Worm (Caenorhabditis elegans) whole organism, late embryonic: ENCODE data around the gene twk-48.

Experiments used
- K09A11.1 ChIP-seq: sonication (generic microtip); optimal IDR thresholded peaks from 2 replicates; lab custom pipeline; 2017; ENCODE audit warnings: antibody characterized with exemption, mild to moderate bottlenecking, missing genetic modification characterization, missing compliant biosample characterization; ENCODE audit not compliant: insufficient read depth
- T23F11.4 ChIP-seq: fragments of 200-800 bp; sonication (Bioruptor generic); optimal IDR thresholded peaks from 2 replicates; lab custom pipeline; 2018; ENCODE audit warnings: mild to moderate bottlenecking, missing genetic modification characterization, missing compliant biosample characterization
- ama-1 ChIP-seq: fragments of 150-350 bp; optimal IDR thresholded peaks from 2 replicates; lab custom pipeline; 2014
- ceh-2 ChIP-seq: sonication (generic microtip); optimal IDR thresholded peaks from 2 replicates; lab custom pipeline; 2016; ENCODE audit warnings: missing genotype, missing genetic modification characterization, missing compliant biosample characterization
- ceh-22 ChIP-seq: sonication (generic microtip); optimal IDR thresholded peaks from 2 replicates; lab custom pipeline; 2017; ENCODE audit warnings: missing biosample characterization, missing genetic modification characterization
- ceh-6 ChIP-seq: fragments of 200-800 bp; sonication (Bioruptor generic); optimal IDR thresholded peaks from 2 replicates; lab custom pipeline; 2018; ENCODE audit warnings: mild to moderate bottlenecking, missing genetic modification characterization, missing compliant biosample characterization
- elt-2 ChIP-seq: sonication (generic microtip); optimal IDR thresholded peaks from 2 replicates; lab custom pipeline; 2016; ENCODE audit warnings: missing genetic modification reagents, missing genetic modification characterization, missing compliant biosample characterization
- elt-4 ChIP-seq: sonication (generic microtip); optimal IDR thresholded peaks from 2 replicates; lab custom pipeline; 2016; ENCODE audit warnings: missing genetic modification characterization, missing compliant biosample characterization
- eyg-1 ChIP-seq: sonication (generic microtip); optimal IDR thresholded peaks from 2 replicates; lab custom pipeline; 2016; ENCODE audit warnings: missing genotype, missing genetic modification characterization, missing compliant biosample characterization
- fax-1 ChIP-seq: sonication (generic microtip); optimal IDR thresholded peaks from 2 replicates; lab custom pipeline; 2016; ENCODE audit warnings: missing genotype, missing genetic modification characterization, missing compliant biosample characterization
- gmeb-2 ChIP-seq: sonication (generic microtip); optimal IDR thresholded peaks from 2 replicates; lab custom pipeline; 2016; ENCODE audit warnings: missing genetic modification characterization, inconsistent platforms, missing compliant biosample characterization
- hlh-15 ChIP-seq: sonication (generic microtip); optimal IDR thresholded peaks from 2 replicates; lab custom pipeline; 2016; ENCODE audit warnings: missing genetic modification characterization, missing compliant biosample characterization
- hlh-30 ChIP-seq: sonication (generic microtip); optimal IDR thresholded peaks from 2 replicates; lab custom pipeline; 2017; ENCODE audit warnings: antibody characterized with exemption, missing genetic modification characterization, missing compliant biosample characterization; ENCODE audit not compliant: insufficient read depth
- hlh-6 ChIP-seq: sonication (generic microtip); optimal IDR thresholded peaks from 2 replicates; lab custom pipeline; 2016; ENCODE audit warnings: missing genotype, missing genetic modification characterization, missing compliant biosample characterization
- lim-6 ChIP-seq: sonication (generic microtip); optimal IDR thresholded peaks from 2 replicates; lab custom pipeline; 2016; ENCODE audit warnings: missing genetic modification characterization, missing compliant biosample characterization
- nfya-1 ChIP-seq: sonication (generic microtip); optimal IDR thresholded peaks from 2 replicates; lab custom pipeline; 2017; ENCODE audit warnings: missing genetic modification characterization, mild to moderate bottlenecking, missing compliant biosample characterization, antibody characterized with exemption, moderate library complexity
- npax-4 ChIP-seq: sonication (generic microtip); optimal IDR thresholded peaks from 2 replicates; lab custom pipeline; 2016; ENCODE audit warnings: missing genetic modification characterization, missing compliant biosample characterization
- pag-3 ChIP-seq: sonication (generic microtip); optimal IDR thresholded peaks from 2 replicates; lab custom pipeline; 2016; ENCODE audit warnings: missing compliant biosample characterization, missing genetic modification characterization, borderline replicate concordance
- pat-9 ChIP-seq: fragments of 200-800 bp; sonication (Bioruptor generic); optimal IDR thresholded peaks from 2 replicates; lab custom pipeline; 2018; ENCODE audit warnings: mild to moderate bottlenecking, missing genetic modification characterization, moderate library complexity, missing compliant biosample characterization
- pax-1 ChIP-seq: fragments of 150-350 bp; optimal IDR thresholded peaks from 2 replicates; lab custom pipeline; 2014; ENCODE audit warnings: missing biosample characterization, missing genetic modification characterization
- pha-2 ChIP-seq: sonication (generic microtip); optimal IDR thresholded peaks from 2 replicates; lab custom pipeline; 2017; ENCODE audit warnings: mild to moderate bottlenecking, missing genetic modification characterization, missing compliant biosample characterization
- pha-4 ChIP-seq: fragments of 150-350 bp; optimal IDR thresholded peaks from 2 replicates; lab custom pipeline; 2018; ENCODE audit warnings: missing biosample characterization, missing genetic modification reagents, missing genetic modification characterization
- pros-1 ChIP-seq: fragments of 150-350 bp; optimal IDR thresholded peaks from 2 replicates; lab custom pipeline; 2014; ENCODE audit warnings: missing biosample characterization, missing genetic modification reagents, missing genetic modification characterization
- ref-2 ChIP-seq: sonication (generic microtip); optimal IDR thresholded peaks from 2 replicates; lab custom pipeline; 2016; ENCODE audit warnings: missing genetic modification characterization, missing compliant biosample characterization
- rnt-1 ChIP-seq: sonication (generic microtip); optimal IDR thresholded peaks from 2 replicates; lab custom pipeline; 2016; ENCODE audit warnings: missing genetic modification characterization, missing compliant biosample characterization
- tbx-2 ChIP-seq: sonication (generic microtip); optimal IDR thresholded peaks from 2 replicates; lab custom pipeline; 2016; ENCODE audit warnings: missing genetic modification characterization, missing compliant biosample characterization
- ttx-3 ChIP-seq: sonication (generic microtip); optimal IDR thresholded peaks from 2 replicates; lab custom pipeline; 2016; ENCODE audit warnings: missing genetic modification reagents, missing genetic modification characterization, missing compliant biosample characterization
- zip-5 ChIP-seq: sonication (generic microtip); optimal IDR thresholded peaks from 2 replicates; lab custom pipeline; 2016; ENCODE audit warnings: missing genetic modification characterization, missing compliant biosample characterization

Gene twk-48

ce11 chrIII:9824330-9824934 lies 36.1 kb upstream of the twk-48 start, which contains the start of gene lin-52:
Gene lin-52 (minus strand): TSS chrIII:9824750.
- TF ChIP-seq ttx-3 (no peak), hlh-6 (no peak), nfya-1 (no peak), pha-4 (tag; lab: Kevin White, UChicago) (no peak), hlh-30 (tag; lab: Kevin White, UChicago) (no peak)

ce11 chrIII:9825073-9825828 lies 35.3 kb upstream of the twk-48 start, which contains the start of gene ZK632.9:
Gene ZK632.9 (minus strand): TSS chrIII:9825432.
- peak; percentile 14 for TF ChIP-seq tbx-2 (tag; lab: Kevin White, UChicago)
- TF ChIP-seq ama-1 (lab: Kevin White, UChicago): no peak
- TF ChIP-seq, all 69 proteins: peak for 1

ce11 chrIII:9826005-9826404 lies 34.5 kb upstream of the twk-48 start:
- TF ChIP-seq nfya-1 (peak; percentile 3), hlh-15 (tag; lab: Kevin White, UChicago) (no peak), hlh-30 (tag; lab: Kevin White, UChicago) (peak; percentile 55)
- TF ChIP-seq, all 69 proteins: peak for 2

- TF ChIP-seq nfya-1 (peak; percentile 18), hlh-30 (tag; lab: Kevin White, UChicago) (peak; percentile 78), K09A11.1 (tag; lab: Kevin White, UChicago) (no peak), rnt-1 (tag; lab: Kevin White, UChicago) (peak; percentile 7)
These were observed 33.2 kb upstream of the twk-48 start, which contains the start of the genes ZK632.10 and ZK632.11 for ce11 chrIII:9827163-9827951. Gene ZK632.10 (minus strand): TSS chrIII:9827722. Gene ZK632.11 (plus strand): TSS chrIII:9827915.

- no peak for TF ChIP-seq ceh-6 (GFP tag; lab: Kevin White, UChicago)
- TF ChIP-seq zip-5: no peak
- TF ChIP-seq ceh-2 (tag; lab: Kevin White, UChicago): no peak
- TF ChIP-seq pax-1 (tag; lab: Kevin White, UChicago): no peak
- TF ChIP-seq gmeb-2 (tag; lab: Kevin White, UChicago): no peak
These were observed 30.0 kb upstream of the twk-48 start, which contains the start of gene ZK632.12 for ce11 chrIII:9830502-9830901. Gene ZK632.12 (plus strand): TSS chrIII:9830802.

ce11 chrIII:9832569-9832968 lies 28.0 kb upstream of the twk-48 start:
- TF ChIP-seq pha-2 (tag; lab: Kevin White, UChicago) (no peak), elt-4 (tag; lab: Kevin White, UChicago) (no peak), eyg-1 (tag; lab: Kevin White, UChicago) (no peak), ama-1 (lab: Kevin White, UChicago) (no peak), ceh-22 (tag; lab: Kevin White, UChicago) (no peak), ref-2 (tag; lab: Kevin White, UChicago) (no peak), fax-1 (tag; lab: Kevin White, UChicago) (no peak), pax-1 (tag; lab: Kevin White, UChicago) (no peak), pros-1 (tag; lab: Kevin White, UChicago) (no peak), npax-4 (tag; lab: Kevin White, UChicago) (no peak), elt-2 (no peak), lim-6 (no peak)
- TF ChIP-seq, all 69 proteins: peak for 0

- TF ChIP-seq pat-9 (tag; lab: Kevin White, UChicago) (no peak), pag-3 (tag; lab: Kevin White, UChicago) (no peak), pha-2 (tag; lab: Kevin White, UChicago) (no peak), T23F11.4 (no peak)
These were observed 25.6 kb upstream of the twk-48 start, which contains the start of gene K11H3.8 for ce11 chrIII:9834888-9835287. Gene K11H3.8 (plus strand): TSS chrIII:9835188.
